ENCODE assay signal across 1 fruit fly cellular context in the genomic region with DNA sequence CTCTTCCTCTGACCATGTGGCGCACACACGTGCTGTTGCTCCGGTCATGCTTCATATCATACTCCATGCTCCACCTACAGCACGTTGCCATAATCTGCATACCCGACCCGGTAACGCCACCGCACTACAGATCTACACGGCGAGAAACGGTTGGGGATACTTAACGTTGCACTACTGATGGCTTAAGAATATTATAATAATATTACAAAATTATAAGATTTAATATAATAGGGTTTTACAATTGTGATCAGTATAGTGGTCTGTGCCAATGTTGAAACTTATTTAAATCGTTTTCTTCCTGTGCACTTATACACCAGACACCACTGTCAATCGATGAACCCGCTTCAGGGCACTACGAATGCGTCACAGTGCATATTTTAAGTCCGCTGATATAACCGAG.
TF ChIP-seq lines count a peak whose summit lies in the region.

No protein-coding gene starts in this region.

TF ChIP-seq in whole organism, embryonic, 481 proteins besides CTCF, POLR2A, EP300 and RAD21 (continued from another document):
- TF ChIP-seq CG17385 (GFP tag; optimal IDR thresholded peaks at IDR 0.05; lab: Kevin White, UChicago) (peak; percentile 64), dati (GFP tag; IDR thresholded peaks at IDR 0.05; lab: Robert Waterston, UW) (peak; percentile 54; the same call in 1 of the 2 replicates), oc (tag; optimal IDR thresholded peaks at IDR 0.05; lab: Kevin White, UChicago) (peak; percentile 71), Mrtf (GFP tag; IDR thresholded peaks at IDR 0.05; lab: Robert Waterston, UW) (peak; percentile 68; the same call in 2 of the 3 replicates), B-H2 (GFP tag; optimal IDR thresholded peaks at IDR 0.05; lab: Kevin White, UChicago) (no peak), HHEX (GFP tag; optimal IDR thresholded peaks at IDR 0.05; lab: Kevin White, UChicago) (peak; percentile 61), Sox102F (GFP tag; optimal IDR thresholded peaks at IDR 0.05; lab: Kevin White, UChicago) (peak; percentile 88), lov (optimal IDR thresholded peaks at IDR 0.05; lab: Kevin White, UChicago) (no peak), lov (GFP tag; IDR thresholded peaks at IDR 0.05; lab: Robert Waterston, UW) (peak; percentile 80; the same call in 2 of the 3 replicates), Camta (GFP tag; optimal IDR thresholded peaks at IDR 0.05; lab: Kevin White, UChicago) (no peak), CG13123 (GFP tag; optimal IDR thresholded peaks at IDR 0.05; lab: Kevin White, UChicago) (no peak), hkb (optimal IDR thresholded peaks at IDR 0.05; lab: Kevin White, UChicago) (no peak), hkb (GFP tag; IDR thresholded peaks at IDR 0.05; lab: Robert Waterston, UW) (peak; percentile 84), pho (GFP tag; optimal IDR thresholded peaks at IDR 0.05; lab: Kevin White, UChicago) (no peak), lmd (GFP tag; IDR thresholded peaks at IDR 0.05; lab: Robert Waterston, UW) (peak; percentile 84), pan (optimal IDR thresholded peaks at IDR 0.05; lab: Kevin White, UChicago) (no peak), pan (GFP tag; optimal IDR thresholded peaks at IDR 0.05 in 1 of 2, IDR thresholded peaks at IDR 0.05 in 1 of 2) (peak in 1 of 2 experiments; percentile 78), CG15269 (tag; optimal IDR thresholded peaks at IDR 0.05; lab: Kevin White, UChicago) (peak; percentile 75), cwo (GFP tag; optimal IDR thresholded peaks at IDR 0.05; lab: Kevin White, UChicago) (peak; percentile 66), NfI (GFP tag; optimal IDR thresholded peaks at IDR 0.05; lab: Kevin White, UChicago) (peak; percentile 63), CG31224 (GFP tag; IDR thresholded peaks at IDR 0.05; lab: Robert Waterston, UW) (peak; percentile 66), Med (GFP tag; lab: Kevin White, UChicago) (peak; percentile 59), CG12104 (GFP tag; optimal IDR thresholded peaks at IDR 0.05; lab: Kevin White, UChicago) (peak; percentile 30), CG18599 (GFP tag; optimal IDR thresholded peaks at IDR 0.05; lab: Kevin White, UChicago) (peak; percentile 54), sd (tag; optimal IDR thresholded peaks at IDR 0.05; lab: Kevin White, UChicago) (peak; percentile 12), CG11696 (GFP tag; IDR thresholded peaks at IDR 0.05; lab: Robert Waterston, UW) (peak; percentile 54; the same call in 1 of the 2 replicates), stc (GFP tag; IDR thresholded peaks at IDR 0.05; lab: Robert Waterston, UW) (peak; percentile 81), br (optimal IDR thresholded peaks at IDR 0.05; lab: Kevin White, UChicago) (no peak), Meics (GFP tag; optimal IDR thresholded peaks at IDR 0.05; lab: Kevin White, UChicago) (peak; percentile 35), CG9932 (GFP tag; IDR thresholded peaks at IDR 0.05; lab: Robert Waterston, UW) (0 out of 2 replicates have a peak, but pooled peaks have one; percentile 23), Taf1 (GFP tag; IDR thresholded peaks at IDR 0.05; lab: Robert Waterston, UW) (0 out of 2 replicates have a peak, but pooled peaks have one; percentile 23), CG1233 (GFP tag; optimal IDR thresholded peaks at IDR 0.05; lab: Kevin White, UChicago) (peak; percentile 34), btn (GFP tag; optimal IDR thresholded peaks at IDR 0.05; lab: Kevin White, UChicago) (no peak), eve (GFP tag; optimal IDR thresholded peaks at IDR 0.05; lab: Kevin White, UChicago) (no peak), nerfin-1 (tag; optimal IDR thresholded peaks at IDR 0.05; lab: Kevin White, UChicago) (no peak), hth (optimal IDR thresholded peaks at IDR 0.05; lab: Kevin White, UChicago) (no peak), CHES-1-like (GFP tag; optimal IDR thresholded peaks at IDR 0.05; lab: Kevin White, UChicago) (no peak), CG5953 (GFP tag; IDR thresholded peaks at IDR 0.05; lab: Robert Waterston, UW) (peak; percentile 45; the same call in 1 of the 2 replicates), Xrp1 (GFP tag; IDR thresholded peaks at IDR 0.05; lab: Robert Waterston, UW) (peak; percentile 82), CG10209 (GFP tag; optimal IDR thresholded peaks at IDR 0.05; lab: Kevin White, UChicago) (peak; percentile 43), Gug (GFP tag; IDR thresholded peaks at IDR 0.05; lab: Robert Waterston, UW) (peak; percentile 62), D19A (tag; optimal IDR thresholded peaks at IDR 0.05; lab: Kevin White, UChicago) (peak; percentile 63), tio (GFP tag; optimal IDR thresholded peaks at IDR 0.05; lab: Kevin White, UChicago) (peak; percentile 12), CG4730 (GFP tag; IDR thresholded peaks at IDR 0.05; lab: Robert Waterston, UW) (peak; percentile 69), wdn (GFP tag; IDR thresholded peaks at IDR 0.05; lab: Robert Waterston, UW) (no peak), gsb (GFP tag; IDR thresholded peaks at IDR 0.05; lab: Robert Waterston, UW) (0 out of 2 replicates have a peak, but pooled peaks have one; percentile 18), Optix (GFP tag; IDR thresholded peaks at IDR 0.05; lab: Robert Waterston, UW) (peak; percentile 70; the same call in 2 of the 3 replicates), Kr (GFP tag; optimal IDR thresholded peaks at IDR 0.05; lab: Kevin White, UChicago) (no peak), yki (optimal IDR thresholded peaks at IDR 0.05; lab: Kevin White, UChicago) (no peak), CG16815 (GFP tag; optimal IDR thresholded peaks at IDR 0.05; lab: Kevin White, UChicago) (peak; percentile 25), CG1024 (GFP tag; IDR thresholded peaks at IDR 0.05; lab: Robert Waterston, UW) (peak; percentile 64; the same call in 1 of the 2 replicates), CG2199 (GFP tag; IDR thresholded peaks at IDR 0.05; lab: Robert Waterston, UW) (peak; percentile 59; the same call in 1 of the 3 replicates), Xbp1 (GFP tag; optimal IDR thresholded peaks at IDR 0.05; lab: Kevin White, UChicago) (peak; percentile 68), CG4424 (GFP tag; optimal IDR thresholded peaks at IDR 0.05; lab: Kevin White, UChicago) (peak; percentile 52), Adf1 (GFP tag; IDR thresholded peaks at IDR 0.05; lab: Robert Waterston, UW) (no peak), CG7786 (GFP tag; optimal IDR thresholded peaks at IDR 0.05; lab: Kevin White, UChicago) (no peak), CG14441 (GFP tag; IDR thresholded peaks at IDR 0.05; lab: Robert Waterston, UW) (peak; percentile 86), CG9817 (tag; optimal IDR thresholded peaks at IDR 0.05; lab: Kevin White, UChicago) (peak; percentile 58), HmgZ (tag; optimal IDR thresholded peaks at IDR 0.05; lab: Kevin White, UChicago) (no peak), az2 (GFP tag; optimal IDR thresholded peaks at IDR 0.05; lab: Kevin White, UChicago) (peak; percentile 65), Six4 (GFP tag; optimal IDR thresholded peaks at IDR 0.05; lab: Kevin White, UChicago) (peak; percentile 49), CG11398 (GFP tag; optimal IDR thresholded peaks at IDR 0.05; lab: Kevin White, UChicago) (no peak), Jarid2 (GFP tag; optimal IDR thresholded peaks at IDR 0.05; lab: Kevin White, UChicago) (peak; percentile 40), CG6254 (GFP tag; optimal IDR thresholded peaks at IDR 0.05; lab: Kevin White, UChicago) (peak; percentile 70), Vsx1 (GFP tag; optimal IDR thresholded peaks at IDR 0.05; lab: Kevin White, UChicago) (peak; percentile 20), gcm2 (GFP tag; optimal IDR thresholded peaks at IDR 0.05; lab: Kevin White, UChicago) (no peak), bcd (GFP tag; optimal IDR thresholded peaks at IDR 0.05; lab: Kevin White, UChicago) (peak; percentile 66), pfk (GFP tag; optimal IDR thresholded peaks at IDR 0.05; lab: Kevin White, UChicago) (no peak), pum (GFP tag; optimal IDR thresholded peaks at IDR 0.05; lab: Kevin White, UChicago) (no peak), nmo (GFP tag; optimal IDR thresholded peaks at IDR 0.05; lab: Kevin White, UChicago) (peak; percentile 82), Rx (GFP tag; IDR thresholded peaks at IDR 0.05; lab: Robert Waterston, UW) (peak; percentile 72), croc (GFP tag; conservative IDR thresholded peaks at IDR 0.05; lab: Robert Waterston, UW) (peak; percentile 63; the same call in 2 of the 3 replicates), Dek (tag; optimal IDR thresholded peaks at IDR 0.05; lab: Kevin White, UChicago) (peak; percentile 43), CG11723 (GFP tag; optimal IDR thresholded peaks at IDR 0.05; lab: Kevin White, UChicago) (peak; percentile 45), Tbp (GFP tag; optimal IDR thresholded peaks at IDR 0.05; lab: Kevin White, UChicago) (no peak), wek (GFP tag; optimal IDR thresholded peaks at IDR 0.05; lab: Kevin White, UChicago) (no peak), CG4404 (GFP tag; IDR thresholded peaks at IDR 0.05; lab: Robert Waterston, UW) (peak; percentile 37; the same call in 1 of the 2 replicates), dysf (GFP tag; IDR thresholded peaks at IDR 0.05; lab: Robert Waterston, UW) (peak; percentile 81), ci (GFP tag; IDR thresholded peaks at IDR 0.05; lab: Robert Waterston, UW) (peak; percentile 86), dpn (GFP tag; optimal IDR thresholded peaks at IDR 0.05; lab: Kevin White, UChicago) (peak in 1 of 2 experiments; percentile 64), CG13775 (GFP tag; optimal IDR thresholded peaks at IDR 0.05; lab: Kevin White, UChicago) (peak; percentile 35), dimm (GFP tag; IDR thresholded peaks at IDR 0.05; lab: Robert Waterston, UW) (peak; percentile 60; the same call in 1 of the 2 replicates), CG1603 (tag; optimal IDR thresholded peaks at IDR 0.05; lab: Kevin White, UChicago) (peak; percentile 70), Oaz (GFP tag; IDR thresholded peaks at IDR 0.05; lab: Robert Waterston, UW) (peak; percentile 44; the same call in 1 of the 2 replicates), CG31365 (tag; optimal IDR thresholded peaks at IDR 0.05; lab: Kevin White, UChicago) (no peak), MTF-1 (GFP tag; optimal IDR thresholded peaks at IDR 0.05; lab: Kevin White, UChicago; ENCODE audit: borderline replicate concordance) (peak; percentile 16), Doc3 (GFP tag; IDR thresholded peaks at IDR 0.05; lab: Robert Waterston, UW; ENCODE audit: partially characterized antibody) (no peak), fd96Cb (tag; optimal IDR thresholded peaks at IDR 0.05; lab: Kevin White, UChicago) (peak; percentile 80), hbn (GFP tag; IDR thresholded peaks at IDR 0.05; lab: Robert Waterston, UW; ENCODE audit: partially characterized antibody) (no peak)
TF ChIP-seq in whole organism, embryonic: peak in this region for 215.
